Worm (Caenorhabditis elegans) whole organism, L2 larva: Measurements from ENCODE around the gene mec-3.
A peak's percentile ranks its signal among the peaks of the same experiment; 100 is the strongest.

Experiments
- R02D3.7 ChIP-seq: fragments of 150-350 bp; optimal IDR thresholded peaks from 2 replicates; lab custom pipeline; 2014; ENCODE audit warnings: missing biosample characterization, missing genetic modification characterization
- Y55F3AM.14 ChIP-seq: fragments of 200-800 bp; sonication (Bioruptor generic); optimal IDR thresholded peaks from 2 replicates; lab custom pipeline; 2018; ENCODE audit warnings: mild to moderate bottlenecking, missing genetic modification characterization, missing compliant biosample characterization
- ZK546.5 ChIP-seq: sonication (generic microtip); optimal IDR thresholded peaks from 2 replicates; lab custom pipeline; 2017; ENCODE audit warnings: missing biosample characterization, missing genetic modification characterization
- ama-1 ChIP-seq: fragments of 150-350 bp; optimal IDR thresholded peaks from 2 replicates; lab custom pipeline; 2018; ENCODE audit warnings: inconsistent platforms
- blmp-1 ChIP-seq: sonication (generic microtip); optimal IDR thresholded peaks from 2 replicates; lab custom pipeline; 2017; ENCODE audit warnings: missing genetic modification characterization, mild to moderate bottlenecking, missing compliant biosample characterization, antibody characterized with exemption, moderate library complexity; ENCODE audit not compliant: insufficient read depth
- fos-1 ChIP-seq: fragments of 150-350 bp; optimal IDR thresholded peaks from 2 replicates; lab custom pipeline; 2014; ENCODE audit warnings: missing biosample characterization, missing genetic modification characterization
- lin-13 ChIP-seq: fragments of 150-350 bp; optimal IDR thresholded peaks from 2 replicates; lab custom pipeline; 2014; ENCODE audit warnings: missing biosample characterization, missing genetic modification reagents, missing genetic modification characterization
- mdl-1 ChIP-seq, 2 experiments: fragments of 150-350 bp in 1 of 2; sonication (generic microtip) in 1 of 2; optimal IDR thresholded peaks; 2 replicates each; lab custom pipeline; 2017; ENCODE audit warnings: missing biosample characterization in 2 of 2, missing genetic modification characterization in 2 of 2
- nhr-21 ChIP-seq: fragments of 150-350 bp; optimal IDR thresholded peaks from 2 replicates; lab custom pipeline; 2014; ENCODE audit warnings: missing biosample characterization, missing genetic modification characterization
- nhr-237 ChIP-seq: fragments of 150-350 bp; optimal IDR thresholded peaks from 2 replicates; lab custom pipeline; 2014; ENCODE audit warnings: missing biosample characterization, missing genetic modification characterization
- snpc-4 ChIP-seq: fragments of 150-350 bp; optimal IDR thresholded peaks from 2 replicates; lab custom pipeline; 2014; ENCODE audit warnings: missing biosample characterization, missing genetic modification characterization
- unc-39 ChIP-seq: fragments of 150-350 bp; optimal IDR thresholded peaks from 2 replicates; lab custom pipeline; 2014; ENCODE audit warnings: missing biosample characterization, missing genetic modification characterization

DNA sequence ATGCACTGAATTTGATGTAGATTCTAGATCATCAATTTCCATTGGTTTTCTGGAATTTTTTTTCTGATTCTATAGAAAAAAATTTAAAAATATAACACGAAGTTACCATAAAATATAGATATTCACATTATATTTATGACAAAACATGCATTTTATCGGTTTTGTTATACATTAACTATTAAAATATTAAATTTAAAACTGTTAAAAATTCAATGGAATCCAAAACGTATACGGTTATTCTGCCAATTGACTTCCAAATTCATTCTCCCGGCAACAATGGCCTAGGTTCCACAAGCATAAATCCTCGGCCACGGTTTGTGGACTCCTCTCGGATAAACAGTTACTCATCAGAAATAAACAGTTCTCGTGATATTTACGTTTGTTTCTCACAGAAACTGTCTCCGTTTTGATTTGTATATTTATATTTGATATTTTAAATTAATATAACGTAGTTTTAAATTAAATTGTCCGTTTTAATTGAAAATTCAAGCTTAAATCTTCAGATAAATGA, 22.0 kb upstream of the mec-3 start, which contains the start of the genes F01D4.5 and ced-5:
- TF ChIP-seq ZK546.5 (no peak), nhr-21 (peak; percentile 59), R02D3.7 (no peak), unc-39 (tag; lab: Kevin White, UChicago) (no peak), snpc-4 (tag; lab: Kevin White, UChicago) (peak; percentile 10), mdl-1 (tag; optimal IDR thresholded peaks at IDR 0.05; lab: Kevin White, UChicago) (no peak), nhr-237 (tag; lab: Kevin White, UChicago) (no peak), Y55F3AM.14 (no peak), blmp-1 (tag; lab: Kevin White, UChicago) (peak; percentile 7), fos-1 (tag; lab: Kevin White, UChicago) (peak; percentile 92), lin-13 (GFP tag; lab: Kevin White, UChicago) (peak; percentile 62), ama-1 (lab: Kevin White, UChicago) (no peak)
